Worm (Caenorhabditis elegans): Measurements from ENCODE around the gene C25F9.8.

ce11 chrV:19429605-19430004 lies 34.8 kb downstream of the C25F9.8 start:
- TF ChIP-seq ztf-23 (GFP tag; IDR thresholded peaks at IDR 0.05): no peak
- TF ChIP-seq med-1 (GFP tag; optimal IDR thresholded peaks at IDR 0.05; ENCODE audit: insufficient read depth): no peak
- no peak for TF ChIP-seq klf-2 (GFP tag; conservative IDR thresholded peaks at IDR 0.05)
- TF ChIP-seq cog-1 (tag; optimal IDR thresholded peaks at IDR 0.05): no peak
- no peak for TF ChIP-seq flt-1 (GFP tag; IDR thresholded peaks at IDR 0.05)
- TF ChIP-seq ztf-29 (GFP tag; IDR thresholded peaks at IDR 0.05): no peak
- TF ChIP-seq T22C8.4 (GFP tag; IDR thresholded peaks at IDR 0.05): no peak
- no peak for TF ChIP-seq tab-1 (GFP tag; IDR thresholded peaks at IDR 0.05)

Data from whole organism, midembryonic.